Worm (Caenorhabditis elegans): Measurements from ENCODE around the gene grd-5.

ce11 chrV:8623754-8624153, 4.9 kb downstream of the grd-5 start, which contains the start of gene F41E6.17:
- TF ChIP-seq unc-62 (GFP tag; optimal IDR thresholded peaks at IDR 0.05) (no peak), dmd-4 (tag; optimal IDR thresholded peaks at IDR 0.05) (no peak), ztf-11 (tag; optimal IDR thresholded peaks at IDR 0.05) (no peak), ama-1 (optimal IDR thresholded peaks at IDR 0.05) (no peak), nhr-11 (tag; optimal IDR thresholded peaks at IDR 0.05) (no peak), egl-27 (tag; optimal IDR thresholded peaks at IDR 0.05) (no peak), nhr-25 (tag; optimal IDR thresholded peaks at IDR 0.05) (no peak), sma-9 (GFP tag; optimal IDR thresholded peaks at IDR 0.05) (no peak), sma-9 (tag; optimal IDR thresholded peaks at IDR 0.05) (no peak), lin-11 (tag; optimal IDR thresholded peaks at IDR 0.05) (no peak)

All from whole organism, L2 larva.